Worm (Caenorhabditis elegans) whole organism, late embryonic: Measurements from ENCODE around the gene C35A5.5.
A peak's percentile ranks its signal among the peaks of the same experiment; 100 is the strongest.

Source experiments
- C08G9.2 ChIP-seq: sonication (generic microtip); optimal IDR thresholded peaks from 2 replicates; lab custom pipeline; 2016; ENCODE audit warnings: mild to moderate bottlenecking, missing genetic modification characterization, moderate library complexity, missing compliant biosample characterization
- C38D4.7 ChIP-seq: fragments of 200-800 bp; sonication (Bioruptor generic); optimal IDR thresholded peaks from 2 replicates; lab custom pipeline; 2018; ENCODE audit warnings: mild to moderate bottlenecking, missing genetic modification characterization, moderate library complexity, missing compliant biosample characterization
- K09A11.1 ChIP-seq: sonication (generic microtip); optimal IDR thresholded peaks from 2 replicates; lab custom pipeline; 2017; ENCODE audit warnings: antibody characterized with exemption, mild to moderate bottlenecking, missing genetic modification characterization, missing compliant biosample characterization; ENCODE audit not compliant: insufficient read depth
- T23F11.4 ChIP-seq: fragments of 200-800 bp; sonication (Bioruptor generic); optimal IDR thresholded peaks from 2 replicates; lab custom pipeline; 2018; ENCODE audit warnings: mild to moderate bottlenecking, missing genetic modification characterization, missing compliant biosample characterization
- Y22D7AL.16 ChIP-seq: sonication (generic microtip); optimal IDR thresholded peaks from 2 replicates; lab custom pipeline; 2016; ENCODE audit warnings: missing genetic modification characterization, missing compliant biosample characterization
- ahr-1 ChIP-seq: sonication (generic microtip); optimal IDR thresholded peaks from 2 replicates; lab custom pipeline; 2016; ENCODE audit warnings: missing genetic modification characterization, missing compliant biosample characterization
- ceh-14 ChIP-seq: sonication (generic microtip); optimal IDR thresholded peaks from 2 replicates; lab custom pipeline; 2016; ENCODE audit warnings: missing genotype, missing genetic modification characterization, missing compliant biosample characterization
- ceh-18 ChIP-seq: sonication (generic microtip); optimal IDR thresholded peaks from 2 replicates; lab custom pipeline; 2016; ENCODE audit warnings: missing genetic modification characterization, missing compliant biosample characterization
- ceh-2 ChIP-seq: sonication (generic microtip); optimal IDR thresholded peaks from 2 replicates; lab custom pipeline; 2016; ENCODE audit warnings: missing genotype, missing genetic modification characterization, missing compliant biosample characterization
- ceh-22 ChIP-seq: sonication (generic microtip); optimal IDR thresholded peaks from 2 replicates; lab custom pipeline; 2017; ENCODE audit warnings: missing biosample characterization, missing genetic modification characterization
- ceh-24 ChIP-seq: sonication (generic microtip); optimal IDR thresholded peaks from 2 replicates; lab custom pipeline; 2016; ENCODE audit warnings: mild to moderate bottlenecking, missing genetic modification characterization, missing compliant biosample characterization
- ceh-30 ChIP-seq: fragments of 150-350 bp; optimal IDR thresholded peaks from 2 replicates; lab custom pipeline; 2014; ENCODE audit warnings: missing biosample characterization, missing genetic modification characterization
- ceh-31 ChIP-seq: sonication (generic microtip); optimal IDR thresholded peaks from 2 replicates; lab custom pipeline; 2016; ENCODE audit warnings: missing genetic modification characterization, missing compliant biosample characterization
- ceh-34 ChIP-seq: sonication (generic microtip); optimal IDR thresholded peaks from 2 replicates; lab custom pipeline; 2016; ENCODE audit warnings: mild to moderate bottlenecking, missing genetic modification characterization, missing compliant biosample characterization
- ceh-48 ChIP-seq: sonication (generic microtip); optimal IDR thresholded peaks from 2 replicates; lab custom pipeline; 2016; ENCODE audit warnings: missing genetic modification characterization, inconsistent platforms, missing compliant biosample characterization
- che-1 ChIP-seq: sonication (generic microtip); optimal IDR thresholded peaks from 2 replicates; lab custom pipeline; 2016; ENCODE audit warnings: mild to moderate bottlenecking, missing genetic modification characterization, missing compliant biosample characterization
- elt-2 ChIP-seq: sonication (generic microtip); optimal IDR thresholded peaks from 2 replicates; lab custom pipeline; 2016; ENCODE audit warnings: missing genetic modification reagents, missing genetic modification characterization, missing compliant biosample characterization
- ets-4 ChIP-seq: sonication (generic microtip); optimal IDR thresholded peaks from 2 replicates; lab custom pipeline; 2016; ENCODE audit warnings: missing genetic modification characterization, missing compliant biosample characterization
- eyg-1 ChIP-seq: sonication (generic microtip); optimal IDR thresholded peaks from 2 replicates; lab custom pipeline; 2016; ENCODE audit warnings: missing genotype, missing genetic modification characterization, missing compliant biosample characterization
- fax-1 ChIP-seq: sonication (generic microtip); optimal IDR thresholded peaks from 2 replicates; lab custom pipeline; 2016; ENCODE audit warnings: missing genotype, missing genetic modification characterization, missing compliant biosample characterization
- fkh-6 ChIP-seq: sonication (generic microtip); optimal IDR thresholded peaks from 2 replicates; lab custom pipeline; 2016; ENCODE audit warnings: missing genetic modification characterization, missing compliant biosample characterization
- gmeb-2 ChIP-seq: sonication (generic microtip); optimal IDR thresholded peaks from 2 replicates; lab custom pipeline; 2016; ENCODE audit warnings: missing genetic modification characterization, inconsistent platforms, missing compliant biosample characterization
- hlh-13 ChIP-seq: fragments of 200-800 bp; sonication (Bioruptor generic); optimal IDR thresholded peaks from 2 replicates; lab custom pipeline; 2018; ENCODE audit warnings: mild to moderate bottlenecking, missing genetic modification characterization, missing compliant biosample characterization
- hlh-15 ChIP-seq: sonication (generic microtip); optimal IDR thresholded peaks from 2 replicates; lab custom pipeline; 2016; ENCODE audit warnings: missing genetic modification characterization, missing compliant biosample characterization
- hlh-30 ChIP-seq: sonication (generic microtip); optimal IDR thresholded peaks from 2 replicates; lab custom pipeline; 2017; ENCODE audit warnings: antibody characterized with exemption, missing genetic modification characterization, missing compliant biosample characterization; ENCODE audit not compliant: insufficient read depth
- lin-11 ChIP-seq: fragments of 200-800 bp; sonication (Bioruptor generic); optimal IDR thresholded peaks from 2 replicates; lab custom pipeline; 2018; ENCODE audit warnings: mild to moderate bottlenecking, missing genetic modification characterization, missing compliant biosample characterization
- madf-2 ChIP-seq: sonication (generic microtip); optimal IDR thresholded peaks from 2 replicates; lab custom pipeline; 2017; ENCODE audit warnings: missing genetic modification characterization, missing compliant biosample characterization
- nfya-1 ChIP-seq: sonication (generic microtip); optimal IDR thresholded peaks from 2 replicates; lab custom pipeline; 2017; ENCODE audit warnings: missing genetic modification characterization, mild to moderate bottlenecking, missing compliant biosample characterization, antibody characterized with exemption, moderate library complexity
- nhr-232 ChIP-seq: sonication (generic microtip); optimal IDR thresholded peaks from 2 replicates; lab custom pipeline; 2016; ENCODE audit warnings: missing genetic modification characterization, missing compliant biosample characterization
- pag-3 ChIP-seq: sonication (generic microtip); optimal IDR thresholded peaks from 2 replicates; lab custom pipeline; 2016; ENCODE audit warnings: missing compliant biosample characterization, missing genetic modification characterization, borderline replicate concordance
- pax-1 ChIP-seq: fragments of 150-350 bp; optimal IDR thresholded peaks from 2 replicates; lab custom pipeline; 2014; ENCODE audit warnings: missing biosample characterization, missing genetic modification characterization
- pha-2 ChIP-seq: sonication (generic microtip); optimal IDR thresholded peaks from 2 replicates; lab custom pipeline; 2017; ENCODE audit warnings: mild to moderate bottlenecking, missing genetic modification characterization, missing compliant biosample characterization
- pha-4 ChIP-seq: fragments of 150-350 bp; optimal IDR thresholded peaks from 2 replicates; lab custom pipeline; 2018; ENCODE audit warnings: missing biosample characterization, missing genetic modification reagents, missing genetic modification characterization
- pqm-1 ChIP-seq: sonication (generic microtip); optimal IDR thresholded peaks from 2 replicates; lab custom pipeline; 2016; ENCODE audit warnings: missing genetic modification characterization, missing compliant biosample characterization
- ref-2 ChIP-seq: sonication (generic microtip); optimal IDR thresholded peaks from 2 replicates; lab custom pipeline; 2016; ENCODE audit warnings: missing genetic modification characterization, missing compliant biosample characterization
- rnt-1 ChIP-seq: sonication (generic microtip); optimal IDR thresholded peaks from 2 replicates; lab custom pipeline; 2016; ENCODE audit warnings: missing genetic modification characterization, missing compliant biosample characterization
- sdc-2 ChIP-seq: sonication (generic microtip); optimal IDR thresholded peaks from 2 replicates; lab custom pipeline; 2016; ENCODE audit warnings: missing genotype, missing genetic modification characterization, missing compliant biosample characterization
- sox-4 ChIP-seq: sonication (generic microtip); optimal IDR thresholded peaks from 2 replicates; lab custom pipeline; 2017; ENCODE audit warnings: mild to moderate bottlenecking, missing genetic modification characterization, inconsistent platforms, missing compliant biosample characterization
- syd-9 ChIP-seq: sonication (generic microtip); optimal IDR thresholded peaks from 2 replicates; lab custom pipeline; 2016; ENCODE audit warnings: mild to moderate bottlenecking, missing genetic modification characterization, moderate library complexity, missing compliant biosample characterization
- tbx-7 ChIP-seq: sonication (generic microtip); optimal IDR thresholded peaks from 2 replicates; lab custom pipeline; 2016; ENCODE audit warnings: missing genotype, missing genetic modification characterization, missing compliant biosample characterization
- unc-3 ChIP-seq, 2 experiments: fragments of 200-800 bp in 1 of 2; sonication (Bioruptor generic) in 1 of 2; sonication (generic microtip) in 1 of 2; conservative IDR thresholded peaks in 1 of 2; optimal IDR thresholded peaks in 1 of 2; 2 replicates each; pipeline versions ENCODE4 v1.3.6 to Lab custom; 2016 to 2022; ENCODE audit warnings: missing compliant biosample characterization in 2 of 2, missing genetic modification characterization in 2 of 2, missing genetic modification reagents in 1 of 2
- unc-42 ChIP-seq: sonication (generic microtip); optimal IDR thresholded peaks from 2 replicates; lab custom pipeline; 2016; ENCODE audit warnings: missing genotype, missing genetic modification characterization, missing compliant biosample characterization
- unc-55 ChIP-seq: sonication (generic microtip); optimal IDR thresholded peaks from 2 replicates; lab custom pipeline; 2017; ENCODE audit warnings: missing biosample characterization, missing genetic modification reagents, missing genetic modification characterization
- unc-86 ChIP-seq: sonication (generic microtip); optimal IDR thresholded peaks from 2 replicates; lab custom pipeline; 2016; ENCODE audit warnings: missing genetic modification characterization, missing compliant biosample characterization
- zip-5 ChIP-seq: sonication (generic microtip); optimal IDR thresholded peaks from 2 replicates; lab custom pipeline; 2016; ENCODE audit warnings: missing genetic modification characterization, missing compliant biosample characterization
- ztf-16 ChIP-seq: sonication (generic microtip); optimal IDR thresholded peaks from 2 replicates; lab custom pipeline; 2017; ENCODE audit warnings: missing genetic modification characterization, missing compliant biosample characterization

C35A5.5 gene

DNA sequence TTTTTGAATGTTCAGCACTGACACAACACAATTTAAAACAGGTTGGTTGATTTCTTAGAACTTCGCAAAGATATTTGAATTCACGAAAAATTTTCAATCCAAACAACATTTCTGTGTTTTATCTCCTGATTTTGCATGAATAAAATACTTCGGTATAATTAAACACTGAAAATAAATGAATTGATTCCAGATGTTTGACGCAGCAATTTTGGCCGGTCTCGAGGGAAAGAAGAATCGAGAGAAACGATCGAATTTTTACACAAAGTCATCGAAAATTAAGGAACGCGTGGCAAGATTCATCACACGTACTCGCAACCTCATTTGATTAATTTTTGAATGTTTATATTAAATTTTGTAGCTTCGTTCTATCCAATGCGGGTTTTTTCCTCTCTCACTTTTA is 41.5 kb upstream of the C35A5.5 start:
- TF ChIP-seq ahr-1 (tag; lab: Kevin White, UChicago) (no peak), unc-86 (tag; lab: Kevin White, UChicago) (no peak), ets-4 (tag; lab: Kevin White, UChicago) (no peak)

DNA sequence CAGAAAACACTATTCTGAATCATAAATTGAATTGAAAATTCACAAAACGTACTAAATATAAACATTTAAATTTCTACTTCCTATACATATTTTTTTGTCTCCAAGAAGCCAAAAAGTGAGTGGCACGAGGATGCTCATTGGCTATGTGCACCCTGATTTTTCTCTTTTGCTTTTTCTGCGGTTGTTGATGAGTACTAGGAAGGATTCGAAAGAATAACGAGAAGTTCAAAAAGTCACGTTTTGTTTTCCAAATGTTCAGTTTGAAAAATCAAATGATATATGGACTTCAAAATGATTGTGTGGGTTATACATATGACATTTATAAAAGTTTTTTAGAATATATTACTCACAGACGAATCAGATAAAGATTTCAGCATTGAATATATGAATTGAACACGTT is 40.9 kb upstream of the C35A5.5 start:
- TF ChIP-seq ceh-24 (tag; lab: Kevin White, UChicago) (no peak), pag-3 (no peak), nfya-1 (tag; lab: Kevin White, UChicago) (no peak), nhr-232 (tag; lab: Kevin White, UChicago) (no peak), sox-4 (tag; lab: Kevin White, UChicago) (no peak), ceh-22 (tag; lab: Kevin White, UChicago) (no peak), che-1 (no peak), ceh-48 (no peak), pax-1 (tag; lab: Kevin White, UChicago) (no peak), hlh-30 (tag; lab: Kevin White, UChicago) (no peak), ceh-30 (no peak), ztf-16 (no peak), zip-5 (tag; lab: Kevin White, UChicago) (no peak), gmeb-2 (no peak), ceh-2 (tag; lab: Kevin White, UChicago) (no peak)

DNA sequence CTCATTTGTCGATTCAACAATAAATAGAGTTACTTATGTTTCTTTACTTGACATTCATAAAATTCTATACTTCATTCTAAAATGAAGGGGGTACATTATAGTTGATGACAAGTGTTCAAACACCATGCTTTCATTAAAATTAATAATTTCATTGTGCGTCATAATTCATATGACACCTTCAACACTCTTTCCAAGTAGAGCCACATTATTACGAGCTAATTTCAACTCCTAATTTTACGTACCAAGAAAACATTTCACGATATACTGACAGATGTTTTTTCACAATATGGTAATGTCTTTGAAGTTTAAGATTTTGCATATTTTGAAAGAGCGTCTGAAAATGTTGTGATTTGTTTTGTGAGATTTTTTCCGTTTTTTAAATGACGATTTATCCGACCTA is 40.2 kb upstream of the C35A5.5 start:
- TF ChIP-seq nhr-232 (tag; lab: Kevin White, UChicago) (no peak), lin-11 (tag; lab: Kevin White, UChicago) (no peak), eyg-1 (no peak), tbx-7 (tag; lab: Kevin White, UChicago) (no peak), unc-3 (GFP tag; conservative IDR thresholded peaks at IDR 0.05; lab: Robert Waterston, UW) (no peak), unc-3 (tag; optimal IDR thresholded peaks at IDR 0.05; lab: Kevin White, UChicago) (no peak), hlh-15 (no peak), pqm-1 (tag; lab: Kevin White, UChicago) (no peak), rnt-1 (tag; lab: Kevin White, UChicago) (no peak), ceh-31 (tag; lab: Kevin White, UChicago) (no peak), unc-55 (GFP tag; lab: Kevin White, UChicago) (no peak), ceh-24 (tag; lab: Kevin White, UChicago) (no peak), ceh-14 (tag; lab: Kevin White, UChicago) (no peak), C08G9.2 (tag; lab: Kevin White, UChicago) (no peak), madf-2 (no peak)
- TF ChIP-seq, all 69 proteins: peak for 0

DNA sequence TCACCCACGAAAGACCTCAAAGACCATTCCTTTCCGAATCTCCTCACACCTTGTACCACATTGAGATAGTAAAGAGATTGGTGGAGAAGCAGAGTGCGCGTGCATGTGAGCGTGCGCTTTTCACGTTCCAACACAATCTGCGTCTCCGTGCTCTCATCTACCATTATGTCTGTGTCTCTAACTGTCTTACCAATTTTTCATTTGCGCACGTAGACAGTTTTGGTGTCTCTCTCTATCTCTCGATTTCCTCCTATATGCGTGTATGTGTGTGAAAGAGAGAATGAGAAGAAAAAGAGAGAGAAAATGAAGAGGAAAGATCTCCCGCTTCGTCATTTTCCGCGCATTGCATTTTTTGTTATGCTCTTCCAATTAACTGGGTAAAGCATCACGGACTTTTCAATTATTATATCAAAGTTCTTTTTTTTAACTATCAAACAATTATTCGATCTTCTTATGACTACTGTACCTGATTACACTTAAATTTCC is 39.0 kb upstream of the C35A5.5 start:
- TF ChIP-seq pha-2, result no peak
- no peak for TF ChIP-seq K09A11.1
- TF ChIP-seq elt-2, result peak; percentile 61
- TF ChIP-seq hlh-13 (GFP tag; lab: Kevin White, UChicago), result no peak
- TF ChIP-seq ztf-16, result peak; percentile 58
- no peak for TF ChIP-seq sox-4 (tag; lab: Kevin White, UChicago)
- TF ChIP-seq sdc-2 (tag; lab: Kevin White, UChicago), result peak; percentile 63
- TF ChIP-seq ref-2 (tag; lab: Kevin White, UChicago), result peak; percentile 91
- TF ChIP-seq fax-1, result no peak
- TF ChIP-seq tbx-7 (tag; lab: Kevin White, UChicago), result peak; percentile 19
- TF ChIP-seq ceh-18 (tag; lab: Kevin White, UChicago), result peak; percentile 95
- TF ChIP-seq ceh-14 (tag; lab: Kevin White, UChicago), result peak; percentile 50
- peak; percentile 80 for TF ChIP-seq ceh-34 (tag; lab: Kevin White, UChicago)
- peak; percentile 12 for TF ChIP-seq ceh-22 (tag; lab: Kevin White, UChicago)
- TF ChIP-seq pag-3, result no peak
- peak; percentile 92 for TF ChIP-seq unc-42
- TF ChIP-seq Y22D7AL.16 (tag; lab: Kevin White, UChicago), result no peak
- no peak for TF ChIP-seq pqm-1 (tag; lab: Kevin White, UChicago)
- TF ChIP-seq pha-4, result no peak
- TF ChIP-seq syd-9, result no peak
- TF ChIP-seq ceh-2 (tag; lab: Kevin White, UChicago), result peak; percentile 41
- peak; percentile 95 for TF ChIP-seq hlh-30 (tag; lab: Kevin White, UChicago)
- peak; percentile 2 for TF ChIP-seq T23F11.4
- no peak for TF ChIP-seq C38D4.7
- peak; percentile 46 for TF ChIP-seq fkh-6 (tag; lab: Kevin White, UChicago)
- TF ChIP-seq unc-55 (GFP tag; lab: Kevin White, UChicago), result peak; percentile 83
